Worm (Caenorhabditis elegans) whole organism, L4 larva: Measurements from ENCODE around the gene F38G1.3.

Experiments
- aly-2 ChIP-seq: sonication (generic microtip); optimal IDR thresholded peaks from 2 replicates; lab custom pipeline; 2018; ENCODE audit warnings: missing biosample characterization, missing genetic modification characterization
- ces-1 ChIP-seq: fragments of 150-350 bp; sonication (generic microtip); optimal IDR thresholded peaks from 4 replicates; lab custom pipeline; 2014; ENCODE audit warnings: missing biosample characterization, missing genetic modification reagents, missing genetic modification characterization
- ctbp-1 ChIP-seq: fragments of 200-800 bp; sonication (Bioruptor generic); IDR thresholded peaks from 2 replicates; pipeline ENCODE4 v1.3.6; 2022; ENCODE audit warnings: missing genetic modification reagents, missing genetic modification characterization, missing compliant biosample characterization
- lin-39 ChIP-seq: fragments of 150-350 bp; optimal IDR thresholded peaks from 2 replicates; lab custom pipeline; 2014; ENCODE audit warnings: missing biosample characterization, missing genetic modification reagents, missing genetic modification characterization
- mdl-1 ChIP-seq, 2 experiments: fragments of 150-350 bp in 1 of 2; sonication (generic microtip) in 1 of 2; optimal IDR thresholded peaks; 2 replicates each; lab custom pipeline; 2014 to 2017; ENCODE audit warnings: missing biosample characterization in 2 of 2, missing genetic modification characterization in 2 of 2
- set-16 ChIP-seq: fragments of 200-800 bp; sonication (Bioruptor generic); IDR thresholded peaks from 2 replicates; pipeline ENCODE4 v1.3.6; 2022; ENCODE audit warnings: missing genetic modification reagents, missing genetic modification characterization, missing compliant biosample characterization
- ztf-7 ChIP-seq: fragments of 150-350 bp; optimal IDR thresholded peaks from 2 replicates; lab custom pipeline; 2014; ENCODE audit warnings: missing biosample characterization, missing genetic modification characterization

DNA sequence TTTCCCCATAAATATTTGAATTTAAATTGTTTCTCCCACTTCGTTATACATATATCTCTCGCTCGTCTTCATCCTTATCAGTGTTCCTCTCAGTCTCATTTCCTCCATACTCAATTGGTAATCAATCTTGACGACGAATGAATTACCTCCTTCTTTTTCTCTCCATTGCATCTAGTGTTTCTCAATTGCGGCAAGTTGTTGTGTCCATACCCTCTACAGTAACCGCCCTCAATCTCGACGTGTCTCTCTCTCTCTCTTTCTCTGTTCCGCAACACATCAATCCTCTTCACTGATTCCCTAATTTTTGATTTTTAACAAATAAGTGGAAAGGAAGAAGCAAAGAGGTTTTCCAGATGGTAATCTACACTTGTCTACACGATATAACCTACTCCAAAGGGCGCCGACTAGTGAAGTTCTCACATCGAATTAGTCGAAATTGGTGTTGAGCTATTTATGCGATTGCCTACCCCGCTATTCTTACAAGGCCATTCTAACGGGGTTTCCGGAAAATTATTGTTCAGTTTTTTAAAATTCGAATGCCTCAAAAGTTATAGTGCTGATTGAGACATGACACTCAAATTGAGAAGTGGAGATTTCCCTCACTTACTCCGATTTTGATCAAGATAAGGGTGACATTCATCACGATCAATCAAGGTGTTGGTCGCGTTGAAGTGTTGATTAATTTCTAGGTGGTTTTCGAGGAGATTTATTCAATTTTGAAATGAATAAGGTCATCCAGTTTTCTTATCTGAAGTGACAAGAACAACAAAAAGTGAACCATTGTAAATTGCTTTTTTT, 27.9 kb downstream of the F38G1.3 start:
- TF ChIP-seq aly-2 (tag; lab: Kevin White, UChicago) (no peak), ctbp-1 (GFP tag; lab: Robert Waterston, UW) (no peak), ces-1 (no peak), mdl-1 (tag; optimal IDR thresholded peaks at IDR 0.05; lab: Kevin White, UChicago) (no peak), lin-39 (no peak), ztf-7 (tag; lab: Kevin White, UChicago) (no peak), set-16 (GFP tag; lab: Robert Waterston, UW) (no peak)
